Fruit fly (Drosophila melanogaster): ENCODE results near the gene drl.

- no peak for TF ChIP-seq Dfd (GFP tag; optimal IDR thresholded peaks at IDR 0.05)
- no peak for TF ChIP-seq GATAd (GFP tag; optimal IDR thresholded peaks at IDR 0.05)
- TF ChIP-seq Jra (GFP tag; optimal IDR thresholded peaks at IDR 0.05), result no peak
- no peak for TF ChIP-seq CG32264 (GFP tag; optimal IDR thresholded peaks at IDR 0.05)
- TF ChIP-seq jim (GFP tag; optimal IDR thresholded peaks at IDR 0.05), result no peak
- TF ChIP-seq sv (GFP tag; optimal IDR thresholded peaks at IDR 0.05), result no peak
- TF ChIP-seq lola (GFP tag; optimal IDR thresholded peaks at IDR 0.05), result no peak
- no peak for TF ChIP-seq psq (GFP tag; optimal IDR thresholded peaks at IDR 0.05)
- TF ChIP-seq dsf (GFP tag; optimal IDR thresholded peaks at IDR 0.05; ENCODE audit: borderline replicate concordance), result no peak
- no peak for TF ChIP-seq Sp1 (GFP tag; optimal IDR thresholded peaks at IDR 0.05)
- no peak for TF ChIP-seq Mio (GFP tag; optimal IDR thresholded peaks at IDR 0.05)
- no peak for TF ChIP-seq foxo (GFP tag; optimal IDR thresholded peaks at IDR 0.05)
- TF ChIP-seq brk (GFP tag; optimal IDR thresholded peaks at IDR 0.05), result no peak
- TF ChIP-seq Hnf4 (GFP tag; optimal IDR thresholded peaks at IDR 0.05), result no peak
Observed at dm6 chr2L:19165998-19166397, 24.1 kb upstream of the drl start.
